Worm (Caenorhabditis elegans): Measurements from ENCODE around the gene par-3.

DNA sequence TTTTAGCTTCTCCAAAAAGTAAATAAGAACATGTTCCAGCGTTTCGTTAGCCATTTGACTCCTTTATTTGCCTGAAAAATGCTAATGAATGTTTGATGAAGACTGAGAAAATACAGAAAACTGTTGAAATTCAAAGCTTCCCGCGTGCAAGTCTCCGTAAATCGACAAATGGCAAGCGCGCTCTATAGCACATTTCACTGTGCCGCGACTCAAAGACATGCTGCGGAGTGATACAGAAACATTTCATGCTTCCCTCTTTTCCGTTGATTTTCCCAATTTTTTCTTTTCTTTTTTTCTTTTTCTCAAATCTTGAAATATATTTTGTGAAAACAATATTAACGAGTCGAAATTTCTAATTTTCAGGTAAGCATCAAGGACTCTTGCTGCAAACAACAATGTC is 14.9 kb downstream of the par-3 start, which contains the start of the genes ska-3 and rps-12:
- TF ChIP-seq egl-27 (tag; optimal IDR thresholded peaks at IDR 0.05) (peak; percentile 90 to 92), alr-1 (tag; optimal IDR thresholded peaks at IDR 0.05; ENCODE audit: borderline replicate concordance) (no peak), ceh-63 (GFP tag; optimal IDR thresholded peaks at IDR 0.05) (peak; percentile 83), ztf-11 (tag; optimal IDR thresholded peaks at IDR 0.05) (peak; percentile 29 to 93), nhr-76 (tag; optimal IDR thresholded peaks at IDR 0.05) (peak; percentile 82), sptf-1 (tag; optimal IDR thresholded peaks at IDR 0.05) (no peak), ets-5 (GFP tag; IDR thresholded peaks at IDR 0.05) (no peak), efl-1 (optimal IDR thresholded peaks at IDR 0.05) (peak; percentile 98 to 99), efl-1 (GFP tag; optimal IDR thresholded peaks at IDR 0.05 in 1 of 2) (peak; percentile 95 to 100), egl-13 (tag; optimal IDR thresholded peaks at IDR 0.05) (peak; percentile 96), tbx-2 (tag; optimal IDR thresholded peaks at IDR 0.05) (peak; percentile 99)
